5 worm cellular contexts compared by ENCODE assay signal in the genomic region with DNA sequence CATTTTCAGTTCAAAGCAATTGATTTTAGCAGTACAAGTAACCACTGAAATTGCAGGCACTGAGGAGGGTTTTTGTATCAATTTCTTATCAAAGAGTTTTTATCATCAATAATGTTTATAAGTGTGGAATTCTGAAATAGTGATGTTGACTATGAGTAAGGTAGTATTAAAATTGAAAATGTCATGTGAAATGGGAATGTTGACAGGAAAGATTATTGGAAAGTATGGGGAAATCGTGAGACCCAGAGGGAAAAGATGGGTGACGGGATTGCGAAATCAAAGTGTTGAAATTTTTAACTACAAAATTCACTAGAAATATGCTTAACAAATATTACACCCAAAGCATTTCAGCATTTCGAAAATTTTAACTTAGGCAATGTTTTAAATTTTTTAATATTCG.
TF ChIP-seq lines count a peak whose summit lies in the region.

A gene (minus strand): TSS at position 180 of the 400 bp plus-strand sequence.

TF ChIP-seq in whole organism, L1 larva, 84 proteins besides CTCF, POLR2A, EP300 and RAD21 (continues in another document):
- TF ChIP-seq nhr-90 (tag; optimal IDR thresholded peaks at IDR 0.05; lab: Kevin White, UChicago; ENCODE audit: poor library complexity) (peak; percentile 7), ama-1 (optimal IDR thresholded peaks at IDR 0.05; lab: Kevin White, UChicago) (no peak), nhr-20 (tag; optimal IDR thresholded peaks at IDR 0.05; lab: Kevin White, UChicago) (peak; percentile 59), skn-1 (tag; optimal IDR thresholded peaks at IDR 0.05; lab: Kevin White, UChicago) (peak; percentile 63), nhr-71 (tag; optimal IDR thresholded peaks at IDR 0.05; lab: Kevin White, UChicago) (peak; percentile 50), unc-62 (GFP tag; optimal IDR thresholded peaks at IDR 0.05; lab: Kevin White, UChicago) (no peak), lin-35 (GFP tag; optimal IDR thresholded peaks at IDR 0.05; lab: Kevin White, UChicago) (peak in 1 of 2 experiments; percentile 59), elt-2 (tag; optimal IDR thresholded peaks at IDR 0.05; lab: Kevin White, UChicago) (peak; percentile 84), isw-1 (GFP tag; IDR thresholded peaks at IDR 0.05; lab: Robert Waterston, UW) (0 out of 2 replicates have a peak, but pooled peaks have one; percentile 3), snpc-4 (tag; optimal IDR thresholded peaks at IDR 0.05; lab: Kevin White, UChicago) (peak; percentile 21), zip-4 (GFP tag; optimal IDR thresholded peaks at IDR 0.05; lab: Kevin White, UChicago) (peak; percentile 86), ceh-82 (tag; optimal IDR thresholded peaks at IDR 0.05; lab: Kevin White, UChicago) (peak in 2 of 3 experiments; percentile 13 to 46), efl-1 (optimal IDR thresholded peaks at IDR 0.05; lab: Kevin White, UChicago) (peak in 1 of 2 experiments; percentile 38), efl-1 (GFP tag; optimal IDR thresholded peaks at IDR 0.05 in 1 of 2; lab: Kevin White, UChicago) (peak; percentile 28 to 94), snu-23 (GFP tag; optimal IDR thresholded peaks at IDR 0.05; lab: Kevin White, UChicago) (peak; percentile 39), hpl-2 (GFP tag; optimal IDR thresholded peaks at IDR 0.05; lab: Kevin White, UChicago) (peak; percentile 71)

TF ChIP-seq in whole organism, L2 larva, 48 proteins besides CTCF, POLR2A, EP300 and RAD21:
- TF ChIP-seq elt-3 (tag; optimal IDR thresholded peaks at IDR 0.05; lab: Kevin White, UChicago) = no peak
- peak in 1 of 2 experiments; percentile 34 for TF ChIP-seq lsy-2 (tag; optimal IDR thresholded peaks at IDR 0.05; lab: Kevin White, UChicago)
- peak; percentile 9 for TF ChIP-seq nhr-10 (tag; optimal IDR thresholded peaks at IDR 0.05; lab: Kevin White, UChicago)
- no peak for TF ChIP-seq nhr-237 (tag; optimal IDR thresholded peaks at IDR 0.05; lab: Kevin White, UChicago)
- peak; percentile 0 for TF ChIP-seq F13H6.1 (tag; optimal IDR thresholded peaks at IDR 0.05; lab: Kevin White, UChicago)
- peak; percentile 22 for TF ChIP-seq C34F6.9 (tag; optimal IDR thresholded peaks at IDR 0.05; lab: Kevin White, UChicago)
- peak; percentile 57 for TF ChIP-seq sma-9 (GFP tag; optimal IDR thresholded peaks at IDR 0.05; lab: Kevin White, UChicago)
- no peak for TF ChIP-seq sma-9 (tag; optimal IDR thresholded peaks at IDR 0.05; lab: Kevin White, UChicago)
- TF ChIP-seq R02D3.7 (tag; optimal IDR thresholded peaks at IDR 0.05; lab: Kevin White, UChicago) = no peak
- TF ChIP-seq blmp-1 (tag; optimal IDR thresholded peaks at IDR 0.05; lab: Kevin White, UChicago; ENCODE audit: insufficient read depth) = no peak
- TF ChIP-seq nhr-129 (tag; optimal IDR thresholded peaks at IDR 0.05; lab: Kevin White, UChicago) = peak; percentile 90
- TF ChIP-seq Y55F3AM.14 (GFP tag; optimal IDR thresholded peaks at IDR 0.05; lab: Kevin White, UChicago) = no peak
- TF ChIP-seq fos-1 (tag; optimal IDR thresholded peaks at IDR 0.05; lab: Kevin White, UChicago) = peak; percentile 97
- peak; percentile 75 for TF ChIP-seq crh-2 (tag; optimal IDR thresholded peaks at IDR 0.05; lab: Kevin White, UChicago)
- peak; percentile 71 for TF ChIP-seq gmeb-1 (tag; optimal IDR thresholded peaks at IDR 0.05; lab: Kevin White, UChicago)
- peak; percentile 11 for TF ChIP-seq ama-1 (optimal IDR thresholded peaks at IDR 0.05; lab: Kevin White, UChicago)
- no peak for TF ChIP-seq unc-39 (tag; optimal IDR thresholded peaks at IDR 0.05; lab: Kevin White, UChicago)
- peak; percentile 19 for TF ChIP-seq skn-1 (tag; optimal IDR thresholded peaks at IDR 0.05; lab: Kevin White, UChicago)

TF ChIP-seq in whole organism, L3 larva, 47 proteins besides CTCF, POLR2A, EP300 and RAD21 (continues in another document):
- no peak for TF ChIP-seq egl-27 (tag; optimal IDR thresholded peaks at IDR 0.05; lab: Kevin White, UChicago)
- TF ChIP-seq ceh-28 (tag; optimal IDR thresholded peaks at IDR 0.05; lab: Kevin White, UChicago) = no peak
- no peak for TF ChIP-seq ceh-9 (tag; optimal IDR thresholded peaks at IDR 0.05; lab: Kevin White, UChicago)
- TF ChIP-seq fkh-10 (GFP tag; optimal IDR thresholded peaks at IDR 0.05; lab: Kevin White, UChicago) = no peak
- no peak for TF ChIP-seq nfya-1 (tag; optimal IDR thresholded peaks at IDR 0.05; lab: Kevin White, UChicago; ENCODE audit: insufficient read depth)
- TF ChIP-seq egl-5 (tag; optimal IDR thresholded peaks at IDR 0.05; lab: Kevin White, UChicago) = no peak
- TF ChIP-seq nhr-23 (tag; optimal IDR thresholded peaks at IDR 0.05; lab: Kevin White, UChicago) = no peak
- no peak for TF ChIP-seq nhr-43 (tag; optimal IDR thresholded peaks at IDR 0.05; lab: Kevin White, UChicago; ENCODE audit: poor library complexity, severe bottlenecking)
- no peak for TF ChIP-seq mdl-1 (tag; optimal IDR thresholded peaks at IDR 0.05; lab: Kevin White, UChicago)
- TF ChIP-seq skn-1 (tag; optimal IDR thresholded peaks at IDR 0.05; lab: Kevin White, UChicago) = peak; percentile 41
- TF ChIP-seq elt-2 (tag; optimal IDR thresholded peaks at IDR 0.05; lab: Kevin White, UChicago) = peak; percentile 92
- no peak for TF ChIP-seq fkh-2 (tag; optimal IDR thresholded peaks at IDR 0.05; lab: Kevin White, UChicago)
- no peak for TF ChIP-seq lin-15B (tag; optimal IDR thresholded peaks at IDR 0.05; lab: Kevin White, UChicago)
- no peak for TF ChIP-seq lin-39 (tag; optimal IDR thresholded peaks at IDR 0.05; lab: Kevin White, UChicago)
- TF ChIP-seq tbx-2 (tag; optimal IDR thresholded peaks at IDR 0.05; lab: Kevin White, UChicago) = no peak
- no peak for TF ChIP-seq nhr-67 (tag; optimal IDR thresholded peaks at IDR 0.05; lab: Kevin White, UChicago)
- no peak for TF ChIP-seq nhr-77 (tag; optimal IDR thresholded peaks at IDR 0.05; lab: Kevin White, UChicago)
- peak; percentile 71 for TF ChIP-seq pqm-1 (tag; optimal IDR thresholded peaks at IDR 0.05; lab: Kevin White, UChicago)
- TF ChIP-seq hmg-11 (tag; optimal IDR thresholded peaks at IDR 0.05; lab: Kevin White, UChicago) = no peak

TF ChIP-seq in whole organism, L4 larva, 104 proteins besides CTCF, POLR2A, EP300 and RAD21 (continues in another document):
- peak; percentile 17 to 37 for TF ChIP-seq lsy-2 (tag; optimal IDR thresholded peaks at IDR 0.05; lab: Kevin White, UChicago)
- no peak for TF ChIP-seq Y48G9A.11 (GFP tag; IDR thresholded peaks at IDR 0.05; lab: Robert Waterston, UW)
- no peak for TF ChIP-seq ceh-82 (tag; optimal IDR thresholded peaks at IDR 0.05; lab: Kevin White, UChicago)
- TF ChIP-seq nhr-111 (GFP tag; optimal IDR thresholded peaks at IDR 0.05; lab: Kevin White, UChicago) = no peak
- no peak for TF ChIP-seq ceh-62 (tag; optimal IDR thresholded peaks at IDR 0.05; lab: Kevin White, UChicago)
- no peak for TF ChIP-seq daf-8 (GFP tag; IDR thresholded peaks at IDR 0.05; lab: Robert Waterston, UW)
- TF ChIP-seq Y75B8A.6 (GFP tag; IDR thresholded peaks at IDR 0.05; lab: Robert Waterston, UW) = no peak
- TF ChIP-seq dmd-6 (GFP tag; IDR thresholded peaks at IDR 0.05; lab: Robert Waterston, UW) = peak; percentile 81
- TF ChIP-seq hlh-11 (tag; optimal IDR thresholded peaks at IDR 0.05; lab: Kevin White, UChicago) = peak; percentile 75
- no peak for TF ChIP-seq aha-1 (tag; lab: Kevin White, UChicago)
- peak; percentile 48; the same call in 1 of the 2 replicates for TF ChIP-seq lin-1 (GFP tag; IDR thresholded peaks at IDR 0.05; lab: Robert Waterston, UW)
- no peak for TF ChIP-seq T26A8.4 (GFP tag; IDR thresholded peaks at IDR 0.05; lab: Robert Waterston, UW)
- TF ChIP-seq php-3 (GFP tag; IDR thresholded peaks at IDR 0.05; lab: Robert Waterston, UW) = 0 out of 2 replicates have a peak, but pooled peaks have one; percentile 38
- no peak for TF ChIP-seq Y5F2A.4 (GFP tag; optimal IDR thresholded peaks at IDR 0.05; lab: Kevin White, UChicago)
- no peak for TF ChIP-seq nhr-25 (tag; optimal IDR thresholded peaks at IDR 0.05; lab: Kevin White, UChicago; ENCODE audit: borderline replicate concordance, insufficient read depth)
- TF ChIP-seq daf-16 (GFP tag; optimal IDR thresholded peaks at IDR 0.05; lab: Kevin White, UChicago) = peak in 1 of 2 experiments; percentile 40
- TF ChIP-seq daf-16 (tag; optimal IDR thresholded peaks at IDR 0.05; lab: Kevin White, UChicago) = peak; percentile 98
- TF ChIP-seq dmd-8 (GFP tag; IDR thresholded peaks at IDR 0.05; lab: Robert Waterston, UW) = no peak
- TF ChIP-seq nhr-76 (tag; optimal IDR thresholded peaks at IDR 0.05; lab: Kevin White, UChicago) = no peak
- TF ChIP-seq tra-1 (GFP tag; IDR thresholded peaks at IDR 0.05; lab: Robert Waterston, UW) = no peak

TF ChIP-seq in whole organism, young adult, 124 proteins besides CTCF, POLR2A, EP300 and RAD21 (continues in another document):
- TF ChIP-seq lin-26 (GFP tag; IDR thresholded peaks at IDR 0.05; lab: Robert Waterston, UW) (no peak), nhr-80 (tag; optimal IDR thresholded peaks at IDR 0.05; lab: Kevin White, UChicago) (peak; percentile 91), hsf-1 (GFP tag; IDR thresholded peaks at IDR 0.05; lab: Robert Waterston, UW) (no peak), hlh-12 (tag; optimal IDR thresholded peaks at IDR 0.05; lab: Kevin White, UChicago) (no peak), cebp-1 (GFP tag; IDR thresholded peaks at IDR 0.05; lab: Robert Waterston, UW) (peak; percentile 98), cebp-1 (tag; optimal IDR thresholded peaks at IDR 0.05; lab: Kevin White, UChicago) (peak; percentile 99), dpff-1 (tag; optimal IDR thresholded peaks at IDR 0.05; lab: Kevin White, UChicago) (no peak), nhr-179 (tag; optimal IDR thresholded peaks at IDR 0.05; lab: Kevin White, UChicago) (no peak), F39B2.1 (GFP tag; IDR thresholded peaks at IDR 0.05; lab: Robert Waterston, UW) (no peak), ztf-28 (GFP tag; IDR thresholded peaks at IDR 0.05; lab: Robert Waterston, UW) (no peak), Y56A3A.18 (GFP tag; IDR thresholded peaks at IDR 0.05; lab: Robert Waterston, UW) (0 out of 2 replicates have a peak, but pooled peaks have one; percentile 35), ceh-91 (GFP tag; IDR thresholded peaks at IDR 0.05; lab: Robert Waterston, UW) (no peak), tbx-9 (tag; optimal IDR thresholded peaks at IDR 0.05; lab: Kevin White, UChicago; ENCODE audit: borderline replicate concordance) (no peak), tbp1 (GFP tag; optimal IDR thresholded peaks at IDR 0.05; lab: Kevin White, UChicago) (no peak), T26A5.8 (tag; optimal IDR thresholded peaks at IDR 0.05; lab: Kevin White, UChicago) (no peak), ztf-25 (GFP tag; IDR thresholded peaks at IDR 0.05; lab: Robert Waterston, UW) (no peak), xnd-1 (tag; optimal IDR thresholded peaks at IDR 0.05; lab: Kevin White, UChicago) (no peak), unc-62 (GFP tag; optimal IDR thresholded peaks at IDR 0.05; lab: Kevin White, UChicago) (peak; percentile 83), Y53F4B.3 (GFP tag; IDR thresholded peaks at IDR 0.05; lab: Robert Waterston, UW) (no peak), ekl-4 (GFP tag; IDR thresholded peaks at IDR 0.05; lab: Robert Waterston, UW) (no peak), ceh-79 (tag; optimal IDR thresholded peaks at IDR 0.05; lab: Kevin White, UChicago) (no peak), snpc-3.4 (tag; optimal IDR thresholded peaks at IDR 0.05; lab: Kevin White, UChicago) (no peak), ztf-18 (tag; optimal IDR thresholded peaks at IDR 0.05; lab: Kevin White, UChicago) (no peak), sdz-38 (tag; optimal IDR thresholded peaks at IDR 0.05; lab: Kevin White, UChicago) (no peak)
